Fruit fly (Drosophila melanogaster) whole organism, embryonic: ENCODE measurements around the gene Lcp65Ae.

Experiments
- CG12104 ChIP-seq: fragments of 200-800 bp; sonication (Bioruptor generic); optimal IDR thresholded peaks from 3 replicates; lab custom pipeline; 2016; ENCODE audit warnings: missing biosample characterization, missing genetic modification characterization
- CG13123 ChIP-seq: fragments of 200-800 bp; sonication (Bioruptor generic); optimal IDR thresholded peaks from 2 replicates; lab custom pipeline; 2016; ENCODE audit warnings: missing biosample characterization, missing genetic modification characterization
- CG13624 ChIP-seq: fragments of 200-800 bp; sonication (Bioruptor generic); optimal IDR thresholded peaks from 2 replicates; lab custom pipeline; 2016; ENCODE audit warnings: missing biosample characterization, missing genetic modification characterization
- CG14710 ChIP-seq: fragments of 200-800 bp; sonication (Bioruptor generic); optimal IDR thresholded peaks from 3 replicates; lab custom pipeline; 2019; ENCODE audit warnings: missing biosample characterization, mild to moderate bottlenecking, missing genetic modification characterization, moderate library complexity
- CG14860 ChIP-seq: fragments of 200-800 bp; sonication (Bioruptor generic); IDR thresholded peaks from 3 replicates; pipeline ENCODE4 v1.3.6; 2022; ENCODE audit warnings: missing biosample characterization, missing genetic modification characterization; ENCODE audit not compliant: partially characterized antibody
- CG15479 ChIP-seq: fragments of 200-800 bp; sonication (Bioruptor generic); optimal IDR thresholded peaks from 3 replicates; lab custom pipeline; 2019; ENCODE audit warnings: missing biosample characterization, mild to moderate bottlenecking, missing genetic modification characterization, moderate library complexity
- CG15601 ChIP-seq: fragments of 200-800 bp; sonication (Bioruptor generic); optimal IDR thresholded peaks from 3 replicates; lab custom pipeline; 2019; ENCODE audit warnings: missing biosample characterization, mild to moderate bottlenecking, missing genetic modification characterization, moderate library complexity
- CG16863 ChIP-seq: fragments of 200-800 bp; sonication (Bioruptor generic); optimal IDR thresholded peaks from 3 replicates; lab custom pipeline; 2016; ENCODE audit warnings: missing biosample characterization, missing genetic modification characterization
- CG17359 ChIP-seq: fragments of 200-800 bp; sonication (Bioruptor generic); optimal IDR thresholded peaks from 3 replicates; lab custom pipeline; 2018; ENCODE audit warnings: missing biosample characterization, mild to moderate bottlenecking, missing genetic modification characterization, moderate library complexity
- CG17612 ChIP-seq: fragments of 200-800 bp; sonication (Bioruptor generic); IDR thresholded peaks from 2 replicates; pipeline ENCODE4 v1.3.6; 2022; ENCODE audit warnings: missing biosample characterization, missing genetic modification characterization
- CG18476 ChIP-seq: fragments of 200-800 bp; sonication (Bioruptor generic); optimal IDR thresholded peaks from 2 replicates; lab custom pipeline; 2016; ENCODE audit warnings: missing biosample characterization, mild to moderate bottlenecking, missing genetic modification characterization
- CG18599 ChIP-seq: fragments of 200-800 bp; sonication (Bioruptor generic); optimal IDR thresholded peaks from 3 replicates; lab custom pipeline; 2017; ENCODE audit warnings: missing biosample characterization, missing genetic modification characterization, mild to moderate bottlenecking, moderate library complexity, missing genetic modification reagents
- CG2199 ChIP-seq: fragments of 200-800 bp; sonication (Bioruptor generic); IDR thresholded peaks from 3 replicates; pipeline ENCODE4 v1.3.6; 2022; ENCODE audit warnings: missing biosample characterization, missing genetic modification characterization
- CG3163 ChIP-seq: fragments of 200-800 bp; sonication (Bioruptor generic); optimal IDR thresholded peaks from 3 replicates; lab custom pipeline; 2016; ENCODE audit warnings: missing biosample characterization, missing genetic modification characterization
- CG33213 ChIP-seq: fragments of 200-800 bp; sonication (Bioruptor generic); optimal IDR thresholded peaks from 3 replicates; lab custom pipeline; 2016; ENCODE audit warnings: missing biosample characterization, missing genetic modification characterization
- CG3407 ChIP-seq: fragments of 200-800 bp; sonication (Bioruptor generic); optimal IDR thresholded peaks from 2 replicates; lab custom pipeline; 2018; ENCODE audit warnings: missing biosample characterization, mild to moderate bottlenecking, missing genetic modification characterization
- CG6654 ChIP-seq: fragments of 200-800 bp; sonication (Bioruptor generic); optimal IDR thresholded peaks from 2 replicates; lab custom pipeline; 2017; ENCODE audit warnings: missing biosample characterization, mild to moderate bottlenecking, missing genetic modification characterization
- CG6854 ChIP-seq: fragments of 200-800 bp; sonication (Bioruptor generic); optimal IDR thresholded peaks from 3 replicates; lab custom pipeline; 2017; ENCODE audit warnings: missing biosample characterization, mild to moderate bottlenecking, missing genetic modification characterization
- CG7357 ChIP-seq: fragments of 200-800 bp; sonication (Bioruptor generic); IDR thresholded peaks from 3 replicates; pipeline ENCODE4 v1.3.6; 2022; ENCODE audit warnings: missing biosample characterization, missing genetic modification characterization
- CG7786 ChIP-seq: fragments of 200-800 bp; sonication (Bioruptor generic); optimal IDR thresholded peaks from 2 replicates; lab custom pipeline; 2016; ENCODE audit warnings: missing biosample characterization, missing genetic modification characterization
- CG7839 ChIP-seq: fragments of 200-800 bp; sonication (Bioruptor generic); optimal IDR thresholded peaks from 3 replicates; lab custom pipeline; 2018; ENCODE audit warnings: missing biosample characterization, mild to moderate bottlenecking, missing genetic modification characterization, moderate library complexity
- CG9215 ChIP-seq: fragments of 200-800 bp; sonication (Bioruptor generic); IDR thresholded peaks from 2 replicates; pipeline ENCODE4 v1.3.6; 2022; ENCODE audit warnings: missing biosample characterization, missing genetic modification characterization
- CG9727 ChIP-seq: fragments of 200-800 bp; sonication (Bioruptor generic); optimal IDR thresholded peaks from 3 replicates; lab custom pipeline; 2017; ENCODE audit warnings: missing biosample characterization, mild to moderate bottlenecking, missing genetic modification characterization
- CG9876 ChIP-seq: fragments of 200-800 bp; sonication (Bioruptor generic); optimal IDR thresholded peaks from 2 replicates; lab custom pipeline; 2016; ENCODE audit warnings: missing biosample characterization, missing genetic modification characterization
- CoRest ChIP-seq: fragments of 200-800 bp; sonication (Bioruptor generic); optimal IDR thresholded peaks from 3 replicates; lab custom pipeline; 2018; ENCODE audit warnings: missing biosample characterization, mild to moderate bottlenecking, missing genetic modification characterization, moderate library complexity
- Dip3 ChIP-seq: fragments of 200-800 bp; sonication (Bioruptor generic); optimal IDR thresholded peaks from 3 replicates; lab custom pipeline; 2016; ENCODE audit warnings: missing biosample characterization, missing genetic modification characterization
- Dll ChIP-seq: fragments of 200-800 bp; sonication (Bioruptor generic); IDR thresholded peaks from 4 replicates; pipeline ENCODE4 v1.3.6; 2022; ENCODE audit warnings: missing biosample characterization, missing genetic modification characterization; ENCODE audit not compliant: partially characterized antibody
- Doc3 ChIP-seq: fragments of 200-800 bp; sonication (Bioruptor generic); IDR thresholded peaks from 3 replicates; pipeline ENCODE4 v1.3.6; 2022; ENCODE audit warnings: missing biosample characterization, missing genetic modification characterization; ENCODE audit not compliant: partially characterized antibody
- E2f1 ChIP-seq: fragments of 200-800 bp; sonication (Bioruptor generic); IDR thresholded peaks from 2 replicates; pipeline ENCODE4 v1.3.6; 2022; ENCODE audit warnings: missing biosample characterization, missing genetic modification characterization
- H2.0 ChIP-seq: fragments of 200-800 bp; sonication (Bioruptor generic); IDR thresholded peaks from 2 replicates; pipeline ENCODE4 v1.3.6; 2022; ENCODE audit warnings: missing biosample characterization, missing genetic modification characterization
- Hand ChIP-seq: fragments of 200-800 bp; sonication (Bioruptor generic); optimal IDR thresholded peaks from 2 replicates; lab custom pipeline; 2017; ENCODE audit warnings: mild to moderate bottlenecking, missing biosample characterization, missing genetic modification reagents, missing genetic modification characterization
- Lhr ChIP-seq: fragments of 200-800 bp; sonication (Bioruptor generic); optimal IDR thresholded peaks from 3 replicates; lab custom pipeline; 2017; ENCODE audit warnings: mild to moderate bottlenecking, missing biosample characterization, missing genetic modification reagents, missing genetic modification characterization
- Ptx1 ChIP-seq: fragments of 200-800 bp; sonication (Bioruptor generic); IDR thresholded peaks from 2 replicates; pipeline ENCODE4 v1.3.6; 2022; ENCODE audit warnings: missing biosample characterization, missing genetic modification characterization
- Trl ChIP-seq, 3 experiments: fragments of >200 bp in 2 of 3; fragments of 200-800 bp in 1 of 3; sonication (Bioruptor generic) in 1 of 3; optimal IDR thresholded peaks; 2 replicates in 1 of 3; 3 replicates in 2 of 3; lab custom pipeline; 2016 to 2017; ENCODE audit warnings: missing biosample characterization in 1 of 3, missing genetic modification characterization in 1 of 3
- bsh ChIP-seq, 2 experiments: fragments of 200-800 bp; sonication (Bioruptor generic); optimal IDR thresholded peaks; 2 replicates each; lab custom pipeline; 2017 to 2018; ENCODE audit warnings: mild to moderate bottlenecking in 2 of 2, missing biosample characterization in 2 of 2, missing genetic modification characterization in 2 of 2, moderate library complexity in 1 of 2
- cato ChIP-seq: fragments of 200-800 bp; sonication (Bioruptor generic); optimal IDR thresholded peaks from 2 replicates; lab custom pipeline; 2016; ENCODE audit warnings: missing biosample characterization, missing genetic modification characterization, borderline replicate concordance
- chn ChIP-seq: fragments of 200-800 bp; sonication (Bioruptor generic); optimal IDR thresholded peaks from 2 replicates; lab custom pipeline; 2016; ENCODE audit warnings: missing biosample characterization, missing genetic modification characterization
- disco-r ChIP-seq: fragments of 200-800 bp; sonication (Bioruptor generic); optimal IDR thresholded peaks from 2 replicates; lab custom pipeline; 2016; ENCODE audit warnings: missing biosample characterization, missing genetic modification characterization
- nerfin-1 ChIP-seq: fragments of 200-800 bp; sonication (Bioruptor generic); optimal IDR thresholded peaks from 3 replicates; lab custom pipeline; 2019; ENCODE audit warnings: missing biosample characterization, mild to moderate bottlenecking, missing genetic modification characterization, moderate library complexity
- oc ChIP-seq: fragments of 200-800 bp; sonication (Bioruptor generic); optimal IDR thresholded peaks from 2 replicates; lab custom pipeline; 2018; ENCODE audit warnings: missing biosample characterization, mild to moderate bottlenecking, missing genetic modification characterization, moderate library complexity
- pros ChIP-seq: fragments of 200-800 bp; sonication (Bioruptor generic); optimal IDR thresholded peaks from 3 replicates; lab custom pipeline; 2019; ENCODE audit warnings: missing biosample characterization, mild to moderate bottlenecking, missing genetic modification characterization, moderate library complexity
- pum ChIP-seq: fragments of 200-800 bp; sonication (Bioruptor generic); optimal IDR thresholded peaks from 2 replicates; lab custom pipeline; 2016; ENCODE audit warnings: missing biosample characterization, missing genetic modification characterization
- rib ChIP-seq: fragments of 200-800 bp; sonication (Bioruptor generic); IDR thresholded peaks from 2 replicates; pipeline ENCODE4 v1.3.6; 2022; ENCODE audit warnings: missing biosample characterization, missing genetic modification characterization
- ro ChIP-seq: fragments of 200-800 bp; sonication (Bioruptor generic); IDR thresholded peaks from 2 replicates; pipeline ENCODE4 v1.3.6; 2022; ENCODE audit warnings: missing biosample characterization, missing genetic modification characterization
- row ChIP-seq: fragments of 200-800 bp; sonication (Bioruptor generic); IDR thresholded peaks from 3 replicates; pipeline ENCODE4 v1.3.6; 2022; ENCODE audit warnings: missing biosample characterization, missing genetic modification characterization
- vnd ChIP-seq: fragments of 200-800 bp; sonication (Bioruptor generic); IDR thresholded peaks from 3 replicates; pipeline ENCODE4 v1.3.6; 2022; ENCODE audit warnings: missing biosample characterization, missing genetic modification characterization; ENCODE audit not compliant: partially characterized antibody
- wor ChIP-seq: fragments of 200-800 bp; sonication (Bioruptor generic); IDR thresholded peaks from 2 replicates; pipeline ENCODE4 v1.3.6; 2022; ENCODE audit warnings: missing biosample characterization, missing genetic modification characterization
- yki ChIP-seq: fragments of >200 bp; optimal IDR thresholded peaks from 3 replicates; lab custom pipeline; 2018
- zf30C ChIP-seq: fragments of 200-800 bp; sonication (Bioruptor generic); optimal IDR thresholded peaks from 3 replicates; lab custom pipeline; 2018; ENCODE audit warnings: missing biosample characterization, mild to moderate bottlenecking, missing genetic modification characterization

Gene Lcp65Ae

DNA sequence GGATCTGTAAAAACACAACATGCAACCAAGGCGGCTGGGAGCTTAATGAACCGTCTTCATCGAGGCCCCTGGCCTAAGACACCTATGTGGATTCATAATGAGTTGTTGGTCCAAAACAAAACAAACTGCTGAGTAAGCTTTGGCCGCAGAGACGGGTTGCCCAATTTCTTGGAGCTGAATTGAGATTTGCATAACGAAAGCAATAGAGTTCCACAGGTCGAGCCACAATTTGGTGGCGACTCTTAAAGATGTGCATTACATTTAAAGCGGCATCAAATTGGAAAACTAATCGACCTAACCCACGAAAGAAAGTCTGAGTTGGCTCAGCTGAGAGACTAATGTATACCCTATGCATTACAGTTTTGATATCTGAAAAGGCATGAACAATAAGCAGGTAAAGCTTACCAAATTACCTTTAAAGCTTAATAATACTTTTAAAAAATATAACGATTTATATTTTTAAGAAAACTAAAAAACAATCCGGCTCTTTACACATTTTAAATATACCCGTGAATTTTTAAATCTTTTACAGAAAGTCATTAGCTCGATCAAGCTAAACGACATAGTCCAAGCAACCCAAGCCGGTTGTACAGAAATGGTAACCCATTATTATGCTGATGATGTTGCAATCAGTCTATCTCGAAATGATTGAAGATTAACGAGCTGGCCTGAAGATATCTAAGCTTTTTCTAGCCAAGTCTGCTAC lies 19.6 kb upstream of the Lcp65Ae start, which contains the start of gene CG13297 (continued):
- TF ChIP-seq nerfin-1 (tag; lab: Kevin White, UChicago) (peak; percentile 64), disco-r (no peak), zf30C (GFP tag; lab: Kevin White, UChicago) (no peak), CoRest (tag; lab: Kevin White, UChicago) (peak; percentile 69), CG7786 (GFP tag; lab: Kevin White, UChicago) (no peak), CG6654 (no peak), CG16863 (no peak), CG7357 (GFP tag; lab: Robert Waterston, UW) (no peak), CG9876 (GFP tag; lab: Kevin White, UChicago) (no peak), Trl (optimal IDR thresholded peaks at IDR 0.05; lab: Kevin White, UChicago) (no peak), Trl (GFP tag; optimal IDR thresholded peaks at IDR 0.05; lab: Kevin White, UChicago) (no peak), CG6854 (GFP tag; lab: Kevin White, UChicago) (no peak), H2.0 (GFP tag; lab: Robert Waterston, UW) (no peak), oc (peak; percentile 16), yki (lab: Kevin White, UChicago) (no peak), rib (GFP tag; lab: Robert Waterston, UW) (no peak), wor (peak; percentile 58; the same call in 1 of the 2 replicates), CG33213 (GFP tag; lab: Kevin White, UChicago) (no peak), Ptx1 (GFP tag; lab: Robert Waterston, UW) (peak; percentile 81), CG13123 (GFP tag; lab: Kevin White, UChicago) (no peak), CG14710 (peak; percentile 8), Dip3 (GFP tag; lab: Kevin White, UChicago) (no peak), CG3407 (GFP tag; lab: Kevin White, UChicago) (no peak), pum (no peak), Dll (no peak), CG9215 (GFP tag; lab: Robert Waterston, UW) (0 out of 2 replicates have a peak, but pooled peaks have one; percentile 8), pros (GFP tag; lab: Kevin White, UChicago) (peak; percentile 86), CG9727 (GFP tag; lab: Kevin White, UChicago) (no peak), row (GFP tag; lab: Robert Waterston, UW) (peak; percentile 70), CG7839 (tag; lab: Kevin White, UChicago) (peak; percentile 64), CG15479 (no peak), CG15601 (tag; lab: Kevin White, UChicago) (no peak), CG13624 (no peak), CG17359 (peak; percentile 68), Lhr (GFP tag; lab: Kevin White, UChicago) (no peak), CG3163 (GFP tag; lab: Kevin White, UChicago) (no peak), E2f1 (GFP tag; lab: Robert Waterston, UW) (peak; percentile 44; the same call in 1 of the 2 replicates), ro (GFP tag; lab: Robert Waterston, UW) (no peak), CG2199 (no peak), chn (GFP tag; lab: Kevin White, UChicago) (no peak), bsh (GFP tag; optimal IDR thresholded peaks at IDR 0.05; lab: Kevin White, UChicago) (no peak), Doc3 (no peak), CG12104 (GFP tag; lab: Kevin White, UChicago) (peak; percentile 27), CG18599 (peak; percentile 37), CG18476 (GFP tag; lab: Kevin White, UChicago) (peak; percentile 32), CG14860 (no peak), cato (GFP tag; lab: Kevin White, UChicago) (peak; percentile 1), CG17612 (no peak), Hand (GFP tag; lab: Kevin White, UChicago) (no peak), vnd (GFP tag; lab: Robert Waterston, UW) (no peak)
